Fruit fly (Drosophila melanogaster): Measurements from ENCODE around the gene Coq3.
A peak's percentile ranks its signal among the peaks of the same experiment; 100 is the strongest.

Gene Coq3

dm6 chr2L:21168295-21169159 is 10.1 kb upstream of the Coq3 start, which contains the start of the genes mAcon1, CG43345 and CG43346 (continued):
- no peak for TF ChIP-seq vnd (GFP tag; IDR thresholded peaks at IDR 0.05; ENCODE audit: partially characterized antibody)
- no peak for TF ChIP-seq ase (GFP tag; IDR thresholded peaks at IDR 0.05)
- TF ChIP-seq Aef1 (GFP tag; IDR thresholded peaks at IDR 0.05): peak; percentile 51
- TF ChIP-seq CG8281 (tag; optimal IDR thresholded peaks at IDR 0.05): peak; percentile 39
- TF ChIP-seq CG2202 (tag; optimal IDR thresholded peaks at IDR 0.05): peak; percentile 54
- TF ChIP-seq Atf-2 (GFP tag; optimal IDR thresholded peaks at IDR 0.05): peak; percentile 84
- TF ChIP-seq CG11723 (GFP tag; optimal IDR thresholded peaks at IDR 0.05): peak; percentile 72
- TF ChIP-seq jumu (GFP tag; optimal IDR thresholded peaks at IDR 0.05): peak; percentile 92
- peak; percentile 70 for TF ChIP-seq CG1647 (GFP tag; optimal IDR thresholded peaks at IDR 0.05)
- peak; percentile 53 for TF ChIP-seq CG33213 (GFP tag; optimal IDR thresholded peaks at IDR 0.05)
- TF ChIP-seq CG2199 (GFP tag; IDR thresholded peaks at IDR 0.05): no peak
- peak; percentile 75 for TF ChIP-seq CG14014 (GFP tag; IDR thresholded peaks at IDR 0.05)
- peak; percentile 47 for TF ChIP-seq Nf-YB (GFP tag; optimal IDR thresholded peaks at IDR 0.05)
- TF ChIP-seq dmrt99B (tag; optimal IDR thresholded peaks at IDR 0.05): no peak
- no peak for TF ChIP-seq CG14860 (GFP tag; IDR thresholded peaks at IDR 0.05; ENCODE audit: partially characterized antibody)
- TF ChIP-seq CG7987 (GFP tag; optimal IDR thresholded peaks at IDR 0.05): peak; percentile 69
- peak; percentile 51 for TF ChIP-seq CG18011 (GFP tag; optimal IDR thresholded peaks at IDR 0.05)
- TF ChIP-seq sug (tag; optimal IDR thresholded peaks at IDR 0.05): peak; percentile 89
- TF ChIP-seq crc (GFP tag; optimal IDR thresholded peaks at IDR 0.05): peak; percentile 70
- TF ChIP-seq Nf-YA (GFP tag; IDR thresholded peaks at IDR 0.05): no peak
- TF ChIP-seq CG3065 (GFP tag; optimal IDR thresholded peaks at IDR 0.05): peak; percentile 64
- TF ChIP-seq CG18476 (GFP tag; optimal IDR thresholded peaks at IDR 0.05): peak; percentile 68
- TF ChIP-seq CG3726 (GFP tag; IDR thresholded peaks at IDR 0.05): no peak
- TF ChIP-seq CG1602 (GFP tag; optimal IDR thresholded peaks at IDR 0.05): peak; percentile 67
- peak; percentile 76; the same call in 2 of the 3 replicates for TF ChIP-seq sr (GFP tag; IDR thresholded peaks at IDR 0.05)
- peak; percentile 62 for TF ChIP-seq org-1 (GFP tag; optimal IDR thresholded peaks at IDR 0.05)
- TF ChIP-seq Opbp (GFP tag; IDR thresholded peaks at IDR 0.05; ENCODE audit: partially characterized antibody): no peak
- peak; percentile 66 for TF ChIP-seq CG15479 (GFP tag; optimal IDR thresholded peaks at IDR 0.05)
- 0 out of 3 replicates have a peak, but pooled peaks have one; percentile 43 for TF ChIP-seq CG11093 (GFP tag; IDR thresholded peaks at IDR 0.05)
- peak; percentile 76 for TF ChIP-seq Hr3 (GFP tag; optimal IDR thresholded peaks at IDR 0.05)
- TF ChIP-seq CG9817 (tag; optimal IDR thresholded peaks at IDR 0.05): peak; percentile 79
- TF ChIP-seq CG9215 (GFP tag; IDR thresholded peaks at IDR 0.05): peak; percentile 83
- peak; percentile 68 for TF ChIP-seq CG8290 (GFP tag; optimal IDR thresholded peaks at IDR 0.05)
- peak in 1 of 2 experiments; percentile 49 for TF ChIP-seq CG8290 (tag; optimal IDR thresholded peaks at IDR 0.05)
- peak in 1 of 2 experiments; percentile 34 for TF ChIP-seq insv (GFP tag; optimal IDR thresholded peaks at IDR 0.05)
- TF ChIP-seq CG31224 (GFP tag; IDR thresholded peaks at IDR 0.05): peak; percentile 56
- TF ChIP-seq kni (GFP tag; optimal IDR thresholded peaks at IDR 0.05): peak; percentile 79
- peak; percentile 76 for TF ChIP-seq schlank (tag; optimal IDR thresholded peaks at IDR 0.05)
- peak; percentile 68 for TF ChIP-seq CG30431 (GFP tag; optimal IDR thresholded peaks at IDR 0.05)
- no peak for TF ChIP-seq Dip2 (GFP tag; IDR thresholded peaks at IDR 0.05)
- peak; percentile 19; the same call in 1 of the 2 replicates for TF ChIP-seq CG8765 (GFP tag; IDR thresholded peaks at IDR 0.05)
- peak; percentile 88 for TF ChIP-seq Mad (GFP tag; optimal IDR thresholded peaks at IDR 0.05)
- TF ChIP-seq CG10462 (GFP tag; optimal IDR thresholded peaks at IDR 0.05): peak; percentile 40
- peak; percentile 64 for TF ChIP-seq CG12299 (tag; optimal IDR thresholded peaks at IDR 0.05)
- TF ChIP-seq fd96Cb (tag; optimal IDR thresholded peaks at IDR 0.05): peak; percentile 54
- no peak for TF ChIP-seq abd-A (tag; optimal IDR thresholded peaks at IDR 0.05)
- peak; percentile 15 to 83 for TF ChIP-seq tll (GFP tag; optimal IDR thresholded peaks at IDR 0.05)
- TF ChIP-seq CG17361 (GFP tag; IDR thresholded peaks at IDR 0.05): no peak; the same call in 2 of the 3 replicates
- peak; percentile 88 for TF ChIP-seq HmgD (GFP tag; optimal IDR thresholded peaks at IDR 0.05)

Measured in whole organism, embryonic.